Worm (Caenorhabditis elegans) whole organism, young adult: ENCODE data around the gene B0244.4.

Experiments used
- D2030.7 ChIP-seq: fragments of 200-800 bp; sonication (Bioruptor generic); IDR thresholded peaks from 2 replicates; pipeline ENCODE4 v1.3.6; 2022; ENCODE audit warnings: missing genetic modification reagents, missing genetic modification characterization, missing compliant biosample characterization
- Y95B8A.8 ChIP-seq: fragments of 200-800 bp; sonication (Bioruptor generic); IDR thresholded peaks from 2 replicates; pipeline ENCODE4 v1.3.6; 2022; ENCODE audit warnings: missing genetic modification reagents, missing genetic modification characterization, missing compliant biosample characterization
- ama-1 ChIP-seq, 3 experiments: fragments of 150-350 bp in 1 of 3; sonication (generic microtip) in 2 of 3; optimal IDR thresholded peaks; 2 replicates each; lab custom pipeline; 2014 to 2018; ENCODE audit warnings: missing biosample characterization in 2 of 3, missing genetic modification characterization in 2 of 3, missing genetic modification reagents in 2 of 3
- ceh-40 ChIP-seq: fragments of 200-800 bp; sonication (Bioruptor generic); IDR thresholded peaks from 2 replicates; pipeline ENCODE4 v1.3.6; 2022; ENCODE audit warnings: missing genetic modification characterization, missing compliant biosample characterization
- ceh-58 ChIP-seq: fragments of 200-800 bp; sonication (Bioruptor generic); IDR thresholded peaks from 2 replicates; pipeline ENCODE4 v1.3.6; 2022; ENCODE audit warnings: missing genetic modification characterization, missing compliant biosample characterization
- chd-7 ChIP-seq: sonication (generic microtip); optimal IDR thresholded peaks from 2 replicates; lab custom pipeline; 2016; ENCODE audit warnings: mild to moderate bottlenecking, missing genetic modification characterization, moderate library complexity, missing compliant biosample characterization
- dpl-1 ChIP-seq: fragments of 150-350 bp; optimal IDR thresholded peaks from 2 replicates; lab custom pipeline; 2014; ENCODE audit warnings: missing biosample characterization, missing genetic modification reagents, missing genetic modification characterization
- let-526 ChIP-seq: fragments of 200-800 bp; sonication (Bioruptor generic); IDR thresholded peaks from 2 replicates; pipeline ENCODE4 v1.3.6; 2022; ENCODE audit warnings: missing genetic modification reagents, missing genetic modification characterization, missing compliant biosample characterization
- lir-1 ChIP-seq: fragments of 200-800 bp; sonication (Bioruptor generic); conservative IDR thresholded peaks from 2 replicates; pipeline ENCODE4 v1.3.6; 2022; ENCODE audit warnings: missing genetic modification reagents, missing genetic modification characterization, missing compliant biosample characterization
- mes-4 ChIP-seq: sonication (generic microtip); optimal IDR thresholded peaks from 2 replicates; lab custom pipeline; 2016; ENCODE audit warnings: missing genotype, missing genetic modification characterization, missing compliant biosample characterization
- nhr-27 ChIP-seq: fragments of 200-800 bp; sonication (Bioruptor generic); optimal IDR thresholded peaks from 2 replicates; lab custom pipeline; 2018; ENCODE audit warnings: mild to moderate bottlenecking, missing genetic modification characterization, moderate library complexity, missing compliant biosample characterization
- sptf-2 ChIP-seq: fragments of 200-800 bp; sonication (Bioruptor generic); optimal IDR thresholded peaks from 2 replicates; lab custom pipeline; 2018; ENCODE audit warnings: mild to moderate bottlenecking, missing genetic modification characterization, missing compliant biosample characterization
- unc-130 ChIP-seq: sonication (generic microtip); optimal IDR thresholded peaks from 2 replicates; lab custom pipeline; 2016; ENCODE audit warnings: missing genetic modification reagents, missing genetic modification characterization, missing compliant biosample characterization

DNA sequence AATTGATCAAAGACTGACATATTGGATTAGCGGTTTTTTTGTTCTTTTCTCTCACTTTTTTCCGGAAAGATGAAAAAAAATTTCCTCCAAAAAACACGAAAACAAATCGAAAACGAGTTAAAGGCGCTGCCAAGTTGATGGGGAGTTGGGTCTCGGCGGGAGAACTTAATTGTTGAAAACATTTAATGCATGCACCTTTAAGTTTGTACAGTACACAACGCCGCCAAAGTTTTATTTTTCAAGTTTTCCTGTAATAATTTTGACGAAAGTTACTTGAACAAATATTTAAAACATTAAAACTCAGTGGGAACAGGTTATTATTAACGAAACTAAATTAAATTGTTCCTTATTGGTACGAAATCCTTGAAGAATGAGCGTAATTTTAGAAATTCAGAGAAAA, 45.8 kb upstream of the B0244.4 start:
- TF ChIP-seq ceh-58 (no peak), lir-1 (GFP tag; lab: Robert Waterston, UW) (no peak), ama-1 (optimal IDR thresholded peaks at IDR 0.05; lab: Kevin White, UChicago) (no peak), ama-1 (GFP tag; optimal IDR thresholded peaks at IDR 0.05; lab: Kevin White, UChicago) (no peak), unc-130 (GFP tag; lab: Kevin White, UChicago) (no peak), chd-7 (no peak), Y95B8A.8 (GFP tag; lab: Robert Waterston, UW) (no peak), D2030.7 (GFP tag; lab: Robert Waterston, UW) (peak; percentile 41; the same call in 1 of the 2 replicates), dpl-1 (no peak), ceh-40 (GFP tag; lab: Robert Waterston, UW) (no peak), let-526 (no peak), sptf-2 (no peak), mes-4 (tag; lab: Kevin White, UChicago) (no peak), nhr-27 (no peak)
